Fruit fly (Drosophila melanogaster) whole organism, pupa: ENCODE measurements around the gene mfas.
"Not testable (repeated sequence)": the region's sequence is repeated elsewhere in the genome, so short reads cannot be mapped to it uniquely, and the experiment has no call there.

Experiments used
- CG10348 ChIP-seq: fragments of 200-800 bp; sonication (Bioruptor generic); IDR thresholded peaks from 2 replicates; pipeline ENCODE4 v1.3.6; 2022; ENCODE audit warnings: missing biosample characterization, missing genetic modification characterization
- CG12605 ChIP-seq: fragments of 200-800 bp; sonication (Bioruptor generic); IDR thresholded peaks from 2 replicates; pipeline ENCODE4 v1.3.6; 2022; ENCODE audit warnings: missing biosample characterization, missing genetic modification characterization
- CG13204 ChIP-seq: fragments of 200-800 bp; sonication (Bioruptor generic); optimal IDR thresholded peaks from 2 replicates; lab custom pipeline; 2018; ENCODE audit warnings: missing biosample characterization, mild to moderate bottlenecking, missing genetic modification characterization, moderate library complexity
- CG14655 ChIP-seq: fragments of 200-800 bp; sonication (Bioruptor generic); optimal IDR thresholded peaks from 3 replicates; lab custom pipeline; 2017; ENCODE audit warnings: mild to moderate bottlenecking, missing biosample characterization, missing genetic modification reagents, missing genetic modification characterization
- CG15710 ChIP-seq: fragments of 200-800 bp; sonication (Bioruptor generic); optimal IDR thresholded peaks from 2 replicates; lab custom pipeline; 2018; ENCODE audit warnings: missing biosample characterization, mild to moderate bottlenecking, missing genetic modification characterization, moderate library complexity
- CG17806 ChIP-seq: fragments of 200-800 bp; sonication (Bioruptor generic); optimal IDR thresholded peaks from 2 replicates; lab custom pipeline; 2018; ENCODE audit warnings: missing biosample characterization, mild to moderate bottlenecking, missing genetic modification characterization, moderate library complexity
- CG32121 ChIP-seq: fragments of 200-800 bp; sonication (Bioruptor generic); IDR thresholded peaks from 2 replicates; pipeline ENCODE4 v1.3.6; 2022; ENCODE audit warnings: missing biosample characterization, missing genetic modification characterization
- CG34367 ChIP-seq: fragments of 200-800 bp; sonication (Bioruptor generic); optimal IDR thresholded peaks from 2 replicates; lab custom pipeline; 2018; ENCODE audit warnings: missing biosample characterization, mild to moderate bottlenecking, missing genetic modification characterization
- CG4496 ChIP-seq: fragments of 200-800 bp; sonication (Bioruptor generic); IDR thresholded peaks from 3 replicates; pipeline ENCODE4 v1.3.6; 2022; ENCODE audit warnings: missing biosample characterization, missing genetic modification characterization
- CG8159 ChIP-seq: fragments of 200-800 bp; sonication (Bioruptor generic); optimal IDR thresholded peaks from 3 replicates; lab custom pipeline; 2018; ENCODE audit warnings: missing biosample characterization, mild to moderate bottlenecking, missing genetic modification characterization, moderate library complexity
- CG8301 ChIP-seq: fragments of 200-800 bp; sonication (Bioruptor generic); optimal IDR thresholded peaks from 2 replicates; lab custom pipeline; 2018; ENCODE audit warnings: missing biosample characterization, mild to moderate bottlenecking, missing genetic modification characterization
- CG9948 ChIP-seq: fragments of 200-800 bp; sonication (Bioruptor generic); optimal IDR thresholded peaks from 2 replicates; lab custom pipeline; 2018; ENCODE audit warnings: missing biosample characterization, mild to moderate bottlenecking, missing genetic modification characterization, moderate library complexity
- D1 ChIP-seq: fragments of 200-800 bp; sonication (Bioruptor generic); optimal IDR thresholded peaks from 2 replicates; lab custom pipeline; 2018; ENCODE audit warnings: missing biosample characterization, mild to moderate bottlenecking, missing genetic modification characterization, moderate library complexity
- EcR ChIP-seq: fragments of 200-800 bp; sonication (Bioruptor generic); optimal IDR thresholded peaks from 3 replicates; lab custom pipeline; 2019; ENCODE audit warnings: missing biosample characterization, missing genetic modification characterization, mild to moderate bottlenecking, moderate library complexity, missing genetic modification reagents
- Ets98B ChIP-seq: fragments of 200-800 bp; sonication (Bioruptor generic); IDR thresholded peaks from 2 replicates; pipeline ENCODE4 v1.3.6; 2022; ENCODE audit warnings: missing biosample characterization, missing genetic modification characterization
- Pif1A ChIP-seq: fragments of 200-800 bp; sonication (Bioruptor generic); optimal IDR thresholded peaks from 3 replicates; lab custom pipeline; 2016; ENCODE audit warnings: missing biosample characterization, missing genetic modification characterization
- Pif1B ChIP-seq: fragments of 200-800 bp; sonication (Bioruptor generic); optimal IDR thresholded peaks from 3 replicates; lab custom pipeline; 2016; ENCODE audit warnings: missing biosample characterization, missing genetic modification characterization
- Snoo ChIP-seq: fragments of 200-800 bp; sonication (Bioruptor generic); optimal IDR thresholded peaks from 3 replicates; lab custom pipeline; 2017; ENCODE audit warnings: missing biosample characterization, mild to moderate bottlenecking, missing genetic modification characterization, inconsistent platforms
- fd96Ca ChIP-seq: fragments of 200-800 bp; sonication (Bioruptor generic); IDR thresholded peaks from 3 replicates; pipeline ENCODE4 v1.3.6; 2022; ENCODE audit warnings: missing biosample characterization, missing genetic modification characterization
- gl ChIP-seq: fragments of 200-800 bp; sonication (Bioruptor generic); optimal IDR thresholded peaks from 2 replicates; lab custom pipeline; 2018; ENCODE audit warnings: missing biosample characterization, mild to moderate bottlenecking, missing genetic modification characterization
- rn ChIP-seq: fragments of 200-800 bp; sonication (Bioruptor generic); IDR thresholded peaks from 2 replicates; pipeline ENCODE4 v1.3.6; 2022; ENCODE audit warnings: missing biosample characterization, missing genetic modification characterization

The mfas gene

DNA sequence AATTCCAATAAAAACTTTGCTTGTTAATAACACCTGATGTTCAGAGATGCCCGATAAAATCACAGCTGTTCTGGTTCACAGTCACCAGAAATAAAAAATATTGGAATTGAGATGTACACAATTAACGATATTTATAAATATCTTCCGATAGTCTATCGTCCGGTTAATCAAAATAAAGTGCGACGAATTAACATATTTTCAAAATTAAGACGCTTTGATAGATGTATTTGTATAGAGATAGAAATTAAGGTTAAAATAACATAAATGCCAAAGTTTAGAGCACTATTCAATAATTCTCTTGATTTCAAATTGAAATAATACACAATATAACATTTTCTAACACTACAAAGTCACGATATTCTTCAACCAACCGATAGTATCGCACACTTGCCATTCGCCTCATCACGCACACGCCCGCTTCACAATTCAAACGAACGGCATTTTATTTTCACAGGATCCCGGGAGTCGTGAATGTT lies 30.3 kb downstream of the mfas start, which contains the start of the genes CG3281 and aurA:
CG3281 (minus strand) TSS at position 67 of the 476 bp plus-strand sequence.
aurA (plus strand) TSS at position 386 of the 476 bp plus-strand sequence.
- TF ChIP-seq CG12605 (GFP tag; lab: Robert Waterston, UW) = no peak
- no peak for TF ChIP-seq CG13204 (GFP tag; lab: Kevin White, UChicago)
- peak; percentile 61; the same call in 2 of the 3 replicates for TF ChIP-seq CG4496
- peak; percentile 44 for TF ChIP-seq CG9948
- peak; percentile 60 for TF ChIP-seq CG8159
- TF ChIP-seq Snoo (tag; lab: Kevin White, UChicago) = peak; percentile 16
- TF ChIP-seq CG15710 = peak; percentile 64
- TF ChIP-seq CG8301 (tag; lab: Kevin White, UChicago) = peak; percentile 39
- TF ChIP-seq Pif1A (GFP tag; lab: Kevin White, UChicago) = no peak
- TF ChIP-seq CG17806 (tag; lab: Kevin White, UChicago) = peak; percentile 44
- TF ChIP-seq CG32121 (GFP tag; lab: Robert Waterston, UW) = peak; percentile 21; the same call in 1 of the 2 replicates
- TF ChIP-seq EcR = peak; percentile 67
- TF ChIP-seq CG34367 (tag; lab: Kevin White, UChicago) = peak; percentile 7

DNA sequence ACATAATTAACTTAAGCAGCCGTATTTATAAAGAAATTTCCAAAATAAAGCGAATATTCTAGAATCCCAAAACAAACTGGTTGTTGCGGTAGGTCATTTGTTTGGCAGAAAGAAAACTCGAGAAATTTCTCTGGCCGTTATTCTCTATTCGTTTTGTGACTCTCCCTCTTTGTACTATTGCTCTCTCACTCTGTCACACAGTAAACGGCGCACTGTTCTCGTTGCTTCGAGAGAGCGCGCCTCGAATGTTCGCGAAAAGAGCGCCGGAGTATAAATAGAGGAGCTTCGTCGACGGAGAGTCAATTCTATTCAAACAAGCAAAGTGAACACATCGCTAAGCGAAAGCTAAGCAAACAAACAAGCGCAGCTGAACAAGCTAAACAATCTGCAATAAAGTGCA lies 34.9 kb downstream of the mfas start, which contains the start of gene Hsp70Ab:
Hsp70Ab (plus strand) TSS at position 301 of the 400 bp plus-strand sequence.
- TF ChIP-seq CG8159; Pif1A (GFP tag; lab: Kevin White, UChicago); fd96Ca (GFP tag; lab: Robert Waterston, UW): not testable (repeated sequence)
- TF ChIP-seq, all 21 proteins: peak for 0; not testable (repeated sequence) for 21

DNA sequence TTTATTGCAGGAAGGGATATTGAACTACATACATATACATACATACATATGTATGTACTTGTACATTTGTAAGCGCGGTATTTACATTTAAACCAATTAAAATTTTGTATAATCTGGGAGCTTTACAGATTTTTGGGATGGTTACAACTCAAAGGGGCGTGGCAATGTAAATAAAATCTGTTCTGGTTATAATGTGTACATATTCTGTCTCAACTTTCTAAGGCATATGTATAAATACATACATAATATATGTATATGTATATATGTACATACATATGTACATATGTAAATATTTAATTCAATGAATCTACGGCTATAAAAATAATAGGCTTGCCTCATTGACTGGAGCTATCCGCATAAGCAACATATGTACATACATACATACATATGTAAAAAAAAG lies 35.7 kb downstream of the mfas start:
- TF ChIP-seq CG9948 = no peak
- TF ChIP-seq EcR = no peak
- TF ChIP-seq CG8301 (tag; lab: Kevin White, UChicago) = no peak
- TF ChIP-seq CG10348 (GFP tag; lab: Robert Waterston, UW) = no peak
- TF ChIP-seq CG15710 = no peak
- no peak for TF ChIP-seq CG34367 (tag; lab: Kevin White, UChicago)
- no peak for TF ChIP-seq Ets98B (GFP tag; lab: Robert Waterston, UW)
- no peak for TF ChIP-seq CG8159

DNA sequence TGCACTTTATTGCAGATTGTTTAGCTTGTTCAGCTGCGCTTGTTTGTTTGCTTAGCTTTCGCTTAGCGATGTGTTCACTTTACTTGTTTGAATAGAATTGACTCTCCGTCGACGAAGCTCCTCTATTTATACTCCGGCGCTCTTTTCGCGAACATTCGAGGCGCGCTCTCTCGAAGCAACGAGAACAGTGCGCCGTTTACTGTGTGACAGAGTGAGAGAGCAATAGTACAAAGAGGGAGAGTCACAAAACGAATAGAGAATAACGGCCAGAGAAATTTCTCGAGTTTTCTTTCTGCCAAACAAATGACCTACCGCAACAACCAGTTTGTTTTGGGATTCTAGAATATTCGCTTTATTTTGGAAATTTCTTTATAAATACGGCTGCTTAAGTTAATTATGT lies 36.7 kb downstream of the mfas start, which contains the start of gene Hsp70Aa:
Hsp70Aa (minus strand) TSS at position 101 of the 400 bp plus-strand sequence.
- TF ChIP-seq CG12605 (GFP tag; lab: Robert Waterston, UW); CG13204 (GFP tag; lab: Kevin White, UChicago); CG14655 (GFP tag; lab: Kevin White, UChicago): not testable (repeated sequence)

DNA sequence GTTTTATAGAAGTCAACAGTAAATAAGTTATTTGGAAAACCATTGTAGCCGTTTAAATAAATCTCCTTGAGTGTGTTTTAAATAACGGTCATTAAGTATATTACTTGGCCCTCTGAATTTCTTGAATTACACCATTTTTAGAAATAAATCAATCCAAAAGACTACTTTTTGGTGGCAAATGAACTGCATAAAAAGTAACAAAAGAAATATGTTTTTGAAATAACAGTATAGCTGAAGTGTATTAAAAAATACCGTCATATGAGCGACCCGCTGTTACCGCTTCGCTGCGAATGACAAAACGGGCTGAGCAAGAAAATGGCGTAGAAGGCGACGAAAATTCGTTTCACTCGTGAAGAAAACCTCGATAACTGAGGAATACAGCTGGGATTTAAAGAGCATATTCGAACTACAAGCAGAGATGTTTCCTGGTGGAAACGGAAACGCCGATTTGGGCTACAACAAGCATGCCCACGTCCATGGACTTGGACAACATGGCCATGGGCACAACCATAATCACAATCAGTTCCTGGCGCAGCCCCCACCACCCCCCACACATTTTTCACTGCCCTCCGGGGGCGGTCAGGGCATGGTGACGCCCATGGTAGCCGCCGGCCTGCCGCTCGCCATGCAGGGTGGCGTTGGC lies 43.6 kb downstream of the mfas start, which contains the start of gene CG31211:
CG31211 (plus strand) TSS at position 294 of the 643 bp plus-strand sequence.
- no peak for TF ChIP-seq Pif1B (GFP tag; lab: Kevin White, UChicago)
- TF ChIP-seq CG17806 (tag; lab: Kevin White, UChicago) = no peak
- TF ChIP-seq D1 (tag; lab: Kevin White, UChicago) = no peak
- TF ChIP-seq fd96Ca (GFP tag; lab: Robert Waterston, UW) = no peak
- no peak for TF ChIP-seq CG34367 (tag; lab: Kevin White, UChicago)
- no peak for TF ChIP-seq EcR
- TF ChIP-seq CG8159 = no peak
- no peak for TF ChIP-seq CG4496
- no peak for TF ChIP-seq CG15710
- no peak for TF ChIP-seq Pif1A (GFP tag; lab: Kevin White, UChicago)
- TF ChIP-seq CG12605 (GFP tag; lab: Robert Waterston, UW) = no peak
- no peak for TF ChIP-seq CG10348 (GFP tag; lab: Robert Waterston, UW)
- no peak for TF ChIP-seq CG32121 (GFP tag; lab: Robert Waterston, UW)

DNA sequence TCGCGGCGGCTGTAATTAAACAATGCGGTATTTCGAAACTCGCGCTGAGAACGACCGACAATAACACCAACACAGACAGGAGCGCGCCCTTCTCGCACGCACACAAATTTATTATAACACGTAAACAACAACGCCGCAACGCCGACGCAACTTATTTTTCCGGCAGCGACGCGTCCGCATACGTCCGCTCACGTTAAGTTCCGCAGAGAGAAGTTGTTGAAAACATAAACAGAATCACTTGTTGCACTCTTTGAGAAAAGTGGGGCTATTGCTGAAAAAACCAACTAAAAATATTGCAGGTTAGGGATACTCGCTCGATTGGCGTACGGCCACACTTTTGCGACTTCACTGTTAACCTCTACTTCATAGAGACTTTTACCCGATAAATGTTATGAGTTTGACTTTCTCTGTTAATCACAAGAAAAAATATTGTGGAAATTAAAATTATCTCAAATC lies 44.2 kb downstream of the mfas start, which contains the start of gene Cad87A:
Cad87A (minus strand) TSS at position 227 of the 456 bp plus-strand sequence.
- TF ChIP-seq fd96Ca (GFP tag; lab: Robert Waterston, UW) = no peak
- no peak for TF ChIP-seq CG17806 (tag; lab: Kevin White, UChicago)
- peak; percentile 7 for TF ChIP-seq CG8159
- TF ChIP-seq rn (GFP tag; lab: Robert Waterston, UW) = no peak
- TF ChIP-seq CG12605 (GFP tag; lab: Robert Waterston, UW) = no peak
- TF ChIP-seq CG14655 (GFP tag; lab: Kevin White, UChicago) = no peak
- TF ChIP-seq CG34367 (tag; lab: Kevin White, UChicago) = no peak
- TF ChIP-seq gl (tag; lab: Kevin White, UChicago) = peak; percentile 12
- TF ChIP-seq EcR = peak; percentile 43
- no peak for TF ChIP-seq Pif1B (GFP tag; lab: Kevin White, UChicago)
- no peak for TF ChIP-seq CG4496
- no peak for TF ChIP-seq CG32121 (GFP tag; lab: Robert Waterston, UW)
- TF ChIP-seq Ets98B (GFP tag; lab: Robert Waterston, UW) = no peak
- TF ChIP-seq Snoo (tag; lab: Kevin White, UChicago) = no peak
- TF ChIP-seq CG13204 (GFP tag; lab: Kevin White, UChicago) = no peak
- no peak for TF ChIP-seq CG9948
- no peak for TF ChIP-seq CG15710
- no peak for TF ChIP-seq CG10348 (GFP tag; lab: Robert Waterston, UW)
- no peak for TF ChIP-seq CG8301 (tag; lab: Kevin White, UChicago)
- no peak for TF ChIP-seq D1 (tag; lab: Kevin White, UChicago)
- no peak for TF ChIP-seq Pif1A (GFP tag; lab: Kevin White, UChicago)
